Fruit fly (Drosophila melanogaster) whole organism, embryonic: ENCODE measurements around the gene CG13671.

Experiments used
- CG10147 ChIP-seq: fragments of 200-800 bp; sonication (Bioruptor generic); optimal IDR thresholded peaks from 2 replicates; lab custom pipeline; 2019; ENCODE audit warnings: missing biosample characterization, mild to moderate bottlenecking, missing genetic modification characterization, moderate library complexity
- CG1233 ChIP-seq: fragments of 200-800 bp; sonication (Bioruptor generic); optimal IDR thresholded peaks from 4 replicates; lab custom pipeline; 2018; ENCODE audit warnings: missing biosample characterization, mild to moderate bottlenecking, missing genetic modification characterization
- CG12391 ChIP-seq: fragments of 200-800 bp; sonication (Bioruptor generic); optimal IDR thresholded peaks from 3 replicates; lab custom pipeline; 2018; ENCODE audit warnings: missing biosample characterization, mild to moderate bottlenecking, missing genetic modification characterization, moderate library complexity
- CG13894 ChIP-seq: fragments of 200-800 bp; sonication (Bioruptor generic); optimal IDR thresholded peaks from 3 replicates; lab custom pipeline; 2018; ENCODE audit warnings: missing biosample characterization, mild to moderate bottlenecking, missing genetic modification characterization, moderate library complexity
- CG32767 ChIP-seq: fragments of 200-800 bp; sonication (Bioruptor generic); IDR thresholded peaks from 2 replicates; pipeline ENCODE4 v1.3.6; 2022; ENCODE audit warnings: missing biosample characterization, missing genetic modification characterization
- Dek ChIP-seq: fragments of 200-800 bp; sonication (Bioruptor generic); optimal IDR thresholded peaks from 3 replicates; lab custom pipeline; 2019; ENCODE audit warnings: missing biosample characterization, mild to moderate bottlenecking, missing genetic modification characterization, moderate library complexity
- Drgx ChIP-seq: fragments of 200-800 bp; sonication (Bioruptor generic); IDR thresholded peaks from 2 replicates; pipeline ENCODE4 v1.3.6; 2022; ENCODE audit warnings: missing biosample characterization, missing genetic modification characterization
- Sox102F ChIP-seq: fragments of 200-800 bp; sonication (Bioruptor generic); optimal IDR thresholded peaks from 2 replicates; lab custom pipeline; 2018; ENCODE audit warnings: missing biosample characterization, mild to moderate bottlenecking, missing genetic modification characterization, moderate library complexity
- Vsx1 ChIP-seq: fragments of 200-800 bp; sonication (Bioruptor generic); optimal IDR thresholded peaks from 2 replicates; lab custom pipeline; 2017; ENCODE audit warnings: missing biosample characterization, mild to moderate bottlenecking, missing genetic modification characterization, missing genetic modification reagents
- ac ChIP-seq: fragments of 200-800 bp; sonication (Bioruptor generic); optimal IDR thresholded peaks from 3 replicates; lab custom pipeline; 2017; ENCODE audit warnings: missing biosample characterization, mild to moderate bottlenecking, missing genetic modification characterization
- dysf ChIP-seq: fragments of 200-800 bp; sonication (Bioruptor generic); IDR thresholded peaks from 3 replicates; pipeline ENCODE4 v1.3.6; 2022; ENCODE audit warnings: missing biosample characterization, missing genetic modification characterization
- pan ChIP-seq, 4 experiments: fragments of >200 bp in 3 of 4; fragments of 200-800 bp in 1 of 4; sonication (Bioruptor generic) in 1 of 4; optimal IDR thresholded peaks in 3 of 4; IDR thresholded peaks in 1 of 4; 2 replicates each; pipeline versions ENCODE4 v1.3.6 to Lab custom; 2017 to 2022; ENCODE audit warnings: missing biosample characterization in 2 of 4, missing genetic modification characterization in 2 of 4, mixed read lengths in 1 of 4

The CG13671 gene

DNA sequence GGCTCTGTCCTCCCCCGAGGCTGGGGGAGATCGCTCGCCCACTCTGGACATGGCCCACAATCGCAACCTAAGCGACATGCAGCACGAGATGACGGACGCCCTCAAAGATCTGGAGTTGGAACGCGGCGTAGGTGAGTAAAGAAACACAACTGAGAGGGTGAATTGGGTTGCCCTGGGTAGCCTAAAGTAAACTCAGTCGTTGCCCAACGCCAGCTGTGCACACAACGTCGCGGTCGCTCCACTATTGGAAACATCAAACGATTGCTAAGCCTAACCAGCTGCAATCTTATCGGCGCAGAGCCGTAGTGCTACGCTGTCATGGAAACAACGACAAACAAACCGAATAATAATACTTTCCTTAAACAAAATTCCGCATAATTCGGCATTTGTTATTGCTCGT is 47.5 kb downstream of the CG13671 start (continued):
- TF ChIP-seq Dek (tag; lab: Kevin White, UChicago), result no peak
- 0 out of 3 replicates have a peak, but pooled peaks have one; percentile 31 for TF ChIP-seq dysf (GFP tag; lab: Robert Waterston, UW)
- no peak for TF ChIP-seq CG10147 (GFP tag; lab: Kevin White, UChicago)
- no peak for TF ChIP-seq CG32767
- TF ChIP-seq CG1233, result no peak
- no peak for TF ChIP-seq Sox102F (GFP tag; lab: Kevin White, UChicago)
- TF ChIP-seq Vsx1, result no peak
- no peak for TF ChIP-seq pan (optimal IDR thresholded peaks at IDR 0.05; lab: Kevin White, UChicago)
- TF ChIP-seq pan (GFP tag; optimal IDR thresholded peaks at IDR 0.05 in 1 of 2, IDR thresholded peaks at IDR 0.05 in 1 of 2), result peak in 1 of 2 experiments; percentile 64
- TF ChIP-seq ac, result peak; percentile 20
- no peak for TF ChIP-seq Drgx (GFP tag; lab: Robert Waterston, UW)
- TF ChIP-seq CG13894 (tag; lab: Kevin White, UChicago), result no peak
- no peak for TF ChIP-seq CG12391
